Worm (Caenorhabditis elegans): ENCODE results near the gene T07G12.3.

Gene T07G12.3

ce11 chrIV:10499948-10500356 is 33.8 kb upstream of the T07G12.3 start (continued):
- peak; percentile 24 for TF ChIP-seq jun-1 (tag; optimal IDR thresholded peaks at IDR 0.05)
- TF ChIP-seq efl-1 (optimal IDR thresholded peaks at IDR 0.05), result peak; percentile 8 to 40
- no peak for TF ChIP-seq efl-1 (GFP tag; optimal IDR thresholded peaks at IDR 0.05 in 1 of 2)
- no peak for TF ChIP-seq sup-37 (GFP tag; optimal IDR thresholded peaks at IDR 0.05)
- TF ChIP-seq mdl-1 (tag; optimal IDR thresholded peaks at IDR 0.05), result no peak
- TF ChIP-seq aly-2 (tag; optimal IDR thresholded peaks at IDR 0.05), result no peak
- no peak for TF ChIP-seq lir-3 (tag; optimal IDR thresholded peaks at IDR 0.05; ENCODE audit: poor library complexity)
- peak; percentile 79 for TF ChIP-seq nhr-47 (tag; optimal IDR thresholded peaks at IDR 0.05)
- no peak for TF ChIP-seq dpl-1 (GFP tag; optimal IDR thresholded peaks at IDR 0.05)
- peak; percentile 61 for TF ChIP-seq mab-9 (GFP tag; IDR thresholded peaks at IDR 0.05)
- no peak for TF ChIP-seq nhr-76 (tag; optimal IDR thresholded peaks at IDR 0.05)
- no peak for TF ChIP-seq tlp-1 (tag; optimal IDR thresholded peaks at IDR 0.05)
- TF ChIP-seq F16B12.6 (tag; optimal IDR thresholded peaks at IDR 0.05), result no peak
- peak; percentile 55 for TF ChIP-seq snu-23 (GFP tag; optimal IDR thresholded peaks at IDR 0.05)
- peak; percentile 9 for TF ChIP-seq rnt-1 (tag; optimal IDR thresholded peaks at IDR 0.05)
- peak; percentile 9 for TF ChIP-seq nhr-237 (tag; optimal IDR thresholded peaks at IDR 0.05)
- peak; percentile 70 for TF ChIP-seq zag-1 (tag; optimal IDR thresholded peaks at IDR 0.05)
- no peak for TF ChIP-seq mef-2 (tag; optimal IDR thresholded peaks at IDR 0.05)
- TF ChIP-seq hpl-2 (GFP tag; optimal IDR thresholded peaks at IDR 0.05), result no peak
- peak in 1 of 2 experiments; percentile 10 for TF ChIP-seq egl-27 (tag; optimal IDR thresholded peaks at IDR 0.05)
- TF ChIP-seq ztf-4 (tag; optimal IDR thresholded peaks at IDR 0.05), result peak; percentile 41
- no peak for TF ChIP-seq sptf-1 (tag; optimal IDR thresholded peaks at IDR 0.05)
- TF ChIP-seq irx-1 (tag; optimal IDR thresholded peaks at IDR 0.05), result peak; percentile 36
- TF ChIP-seq elt-2 (tag; optimal IDR thresholded peaks at IDR 0.05), result no peak
- no peak for TF ChIP-seq nhr-77 (tag; optimal IDR thresholded peaks at IDR 0.05)
- TF ChIP-seq C16A3.4 (tag; optimal IDR thresholded peaks at IDR 0.05), result no peak
- TF ChIP-seq grh-1 (GFP tag; IDR thresholded peaks at IDR 0.05), result no peak
- TF ChIP-seq lin-15B (tag; optimal IDR thresholded peaks at IDR 0.05), result peak; percentile 4
- TF ChIP-seq hlh-17 (GFP tag; optimal IDR thresholded peaks at IDR 0.05; ENCODE audit: borderline replicate concordance), result no peak
- TF ChIP-seq zip-4 (GFP tag; optimal IDR thresholded peaks at IDR 0.05), result no peak
- TF ChIP-seq efl-3 (GFP tag; optimal IDR thresholded peaks at IDR 0.05), result no peak
- peak; percentile 72 for TF ChIP-seq egl-13 (tag; optimal IDR thresholded peaks at IDR 0.05)
- TF ChIP-seq mep-1 (tag; optimal IDR thresholded peaks at IDR 0.05), result peak; percentile 19
- peak in 1 of 2 experiments; percentile 19 for TF ChIP-seq lin-35 (GFP tag; optimal IDR thresholded peaks at IDR 0.05)
- TF ChIP-seq tbx-2 (tag; optimal IDR thresholded peaks at IDR 0.05), result peak; percentile 65
- peak; percentile 67 for TF ChIP-seq swsn-7 (tag; optimal IDR thresholded peaks at IDR 0.05)
- TF ChIP-seq ets-5 (GFP tag; IDR thresholded peaks at IDR 0.05), result no peak
- TF ChIP-seq ztf-11 (tag; optimal IDR thresholded peaks at IDR 0.05), result peak in 1 of 2 experiments; percentile 13
- no peak for TF ChIP-seq snpc-4 (tag; optimal IDR thresholded peaks at IDR 0.05)
- TF ChIP-seq fkh-10 (GFP tag; optimal IDR thresholded peaks at IDR 0.05), result peak; percentile 79
- TF ChIP-seq unc-62 (GFP tag; optimal IDR thresholded peaks at IDR 0.05), result no peak
- peak; percentile 76 for TF ChIP-seq nhr-71 (tag; optimal IDR thresholded peaks at IDR 0.05)
- TF ChIP-seq unc-30 (tag; optimal IDR thresholded peaks at IDR 0.05), result no peak
- peak; percentile 37 for TF ChIP-seq nhr-20 (tag; optimal IDR thresholded peaks at IDR 0.05)
- TF ChIP-seq skn-1 (tag; optimal IDR thresholded peaks at IDR 0.05), result peak; percentile 9

ce11 chrIV:10500481-10500880 is 33.3 kb upstream of the T07G12.3 start:
- TF ChIP-seq fkh-10 (GFP tag; optimal IDR thresholded peaks at IDR 0.05), result peak; percentile 13
- TF ChIP-seq ama-1 (optimal IDR thresholded peaks at IDR 0.05), result no peak

All from whole organism, L1 larva.